Fruit fly (Drosophila melanogaster): ENCODE results near the gene fig.
A peak's percentile ranks its signal among the peaks of the same experiment; 100 is the strongest.

Gene fig

dm6 chr3R:29749304-29750066 lies 30.8 kb downstream of the fig start:
- no peak for TF ChIP-seq CG11617 (GFP tag; optimal IDR thresholded peaks at IDR 0.05)
- TF ChIP-seq CG33017 (tag; optimal IDR thresholded peaks at IDR 0.05): no peak
- no peak for TF ChIP-seq cnc (optimal IDR thresholded peaks at IDR 0.05)
- TF ChIP-seq toe (GFP tag; optimal IDR thresholded peaks at IDR 0.05): no peak
- no peak for TF ChIP-seq Clk (GFP tag; optimal IDR thresholded peaks at IDR 0.05)

- no peak for TF ChIP-seq CG12768 (GFP tag; optimal IDR thresholded peaks at IDR 0.05)
- TF ChIP-seq cic (GFP tag; optimal IDR thresholded peaks at IDR 0.05): no peak
- TF ChIP-seq bab1 (GFP tag; optimal IDR thresholded peaks at IDR 0.05): peak; percentile 22
- TF ChIP-seq tj (GFP tag; optimal IDR thresholded peaks at IDR 0.05): peak; percentile 91
- TF ChIP-seq CG7101 (tag; optimal IDR thresholded peaks at IDR 0.05): peak; percentile 64
- no peak for TF ChIP-seq CG5204 (GFP tag; optimal IDR thresholded peaks at IDR 0.05)
- peak; percentile 28 for TF ChIP-seq CG7045 (GFP tag; optimal IDR thresholded peaks at IDR 0.05)
- TF ChIP-seq CG11617 (GFP tag; optimal IDR thresholded peaks at IDR 0.05): peak; percentile 55
- peak; percentile 35 for TF ChIP-seq pad (GFP tag; optimal IDR thresholded peaks at IDR 0.05)
- no peak for TF ChIP-seq Clk (GFP tag; optimal IDR thresholded peaks at IDR 0.05)
- TF ChIP-seq Mnt (GFP tag; optimal IDR thresholded peaks at IDR 0.05): peak; percentile 52
- TF ChIP-seq ovo (GFP tag; optimal IDR thresholded peaks at IDR 0.05): peak; percentile 57
- TF ChIP-seq CG14711 (tag; optimal IDR thresholded peaks at IDR 0.05): peak; percentile 82
These were observed 31.5 kb downstream of the fig start, which contains the start of the genes ATPsyngamma and yata for dm6 chr3R:29748591-29749303. TSS of gene ATPsyngamma (minus strand) at chr3R:29749163. TSS of gene yata (plus strand) at chr3R:29749219.

DNA sequence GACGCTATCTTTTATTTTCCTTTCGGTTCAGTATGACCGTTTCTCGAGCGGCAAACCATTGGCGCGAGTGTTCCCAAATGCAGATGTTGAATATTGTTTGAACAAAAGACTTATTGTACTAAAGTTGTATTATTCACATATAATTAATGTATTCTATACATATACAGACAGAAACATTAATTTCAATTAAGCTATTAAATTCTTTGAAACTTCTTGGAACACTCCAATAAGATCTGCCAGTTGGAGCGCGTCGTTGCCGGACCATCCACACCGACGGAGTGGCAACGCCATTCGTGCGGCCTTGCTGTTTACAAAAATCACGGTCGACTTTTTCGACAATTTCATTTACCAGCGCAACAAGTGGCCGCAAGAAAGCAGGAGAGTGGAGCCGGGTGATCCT lies 35.2 kb downstream of the fig start, which contains the start of the genes Wdr24 and IntS11:
Wdr24 (minus strand) TSS at position 37 of the 400 bp plus-strand sequence.
IntS11 (plus strand) TSS at position 282 of the 400 bp plus-strand sequence.
- peak; percentile 91 for TF ChIP-seq CG1620 (GFP tag; optimal IDR thresholded peaks at IDR 0.05)
- TF ChIP-seq pad (GFP tag; optimal IDR thresholded peaks at IDR 0.05): peak; percentile 87
- no peak for TF ChIP-seq toe (GFP tag; optimal IDR thresholded peaks at IDR 0.05)
- TF ChIP-seq ovo (GFP tag; optimal IDR thresholded peaks at IDR 0.05): no peak
- TF ChIP-seq Clk (GFP tag; optimal IDR thresholded peaks at IDR 0.05): peak; percentile 55
- no peak for TF ChIP-seq cnc (optimal IDR thresholded peaks at IDR 0.05)
- TF ChIP-seq CG14711 (tag; optimal IDR thresholded peaks at IDR 0.05): peak; percentile 93
- TF ChIP-seq bab1 (GFP tag; optimal IDR thresholded peaks at IDR 0.05): peak; percentile 92
- peak; percentile 97 for TF ChIP-seq CG7045 (GFP tag; optimal IDR thresholded peaks at IDR 0.05)
- peak; percentile 96 for TF ChIP-seq Crg-1 (GFP tag; optimal IDR thresholded peaks at IDR 0.05)
- peak; percentile 96 for TF ChIP-seq CG33017 (tag; optimal IDR thresholded peaks at IDR 0.05)
- TF ChIP-seq Hr96 (GFP tag; optimal IDR thresholded peaks at IDR 0.05): no peak
- TF ChIP-seq kay (GFP tag; ENCODE audit: borderline replicate concordance): no peak
- TF ChIP-seq cic (GFP tag; optimal IDR thresholded peaks at IDR 0.05): peak; percentile 80
- TF ChIP-seq CG5204 (GFP tag; optimal IDR thresholded peaks at IDR 0.05): no peak
- TF ChIP-seq Mnt (GFP tag; optimal IDR thresholded peaks at IDR 0.05): peak; percentile 85
- TF ChIP-seq CG12768 (GFP tag; optimal IDR thresholded peaks at IDR 0.05): peak; percentile 97
- peak; percentile 67 for TF ChIP-seq tj (GFP tag; optimal IDR thresholded peaks at IDR 0.05)
- peak; percentile 92 for TF ChIP-seq CG11617 (GFP tag; optimal IDR thresholded peaks at IDR 0.05)
- peak; percentile 99 for TF ChIP-seq CG7101 (tag; optimal IDR thresholded peaks at IDR 0.05)

- TF ChIP-seq CG14711 (tag; optimal IDR thresholded peaks at IDR 0.05) (no peak), kay (GFP tag; ENCODE audit: borderline replicate concordance) (no peak), bab1 (GFP tag; optimal IDR thresholded peaks at IDR 0.05) (no peak), Clk (GFP tag; optimal IDR thresholded peaks at IDR 0.05) (no peak), cnc (optimal IDR thresholded peaks at IDR 0.05) (no peak), CG33017 (tag; optimal IDR thresholded peaks at IDR 0.05) (no peak), tj (GFP tag; optimal IDR thresholded peaks at IDR 0.05) (no peak), Hr96 (GFP tag; optimal IDR thresholded peaks at IDR 0.05) (no peak), Mnt (GFP tag; optimal IDR thresholded peaks at IDR 0.05) (no peak), CG1620 (GFP tag; optimal IDR thresholded peaks at IDR 0.05) (no peak), CG7101 (tag; optimal IDR thresholded peaks at IDR 0.05) (no peak), cic (GFP tag; optimal IDR thresholded peaks at IDR 0.05) (no peak), CG12768 (GFP tag; optimal IDR thresholded peaks at IDR 0.05) (no peak)
These were observed 40.2 kb downstream of the fig start for dm6 chr3R:29740078-29740477.

dm6 chr3R:29737891-29738290 lies 42.4 kb downstream of the fig start, which contains the start of gene Gnpnat:
TSS of gene Gnpnat (plus strand) at chr3R:29738275.
- TF ChIP-seq CG33017 (tag; optimal IDR thresholded peaks at IDR 0.05) (peak; percentile 73), kay (GFP tag; ENCODE audit: borderline replicate concordance) (no peak), tj (GFP tag; optimal IDR thresholded peaks at IDR 0.05) (no peak), CG14711 (tag; optimal IDR thresholded peaks at IDR 0.05) (peak; percentile 54), CG12768 (GFP tag; optimal IDR thresholded peaks at IDR 0.05) (peak; percentile 59), bab1 (GFP tag; optimal IDR thresholded peaks at IDR 0.05) (peak; percentile 37), ovo (GFP tag; optimal IDR thresholded peaks at IDR 0.05) (no peak), Crg-1 (GFP tag; optimal IDR thresholded peaks at IDR 0.05) (no peak), cnc (optimal IDR thresholded peaks at IDR 0.05) (no peak), CG5204 (GFP tag; optimal IDR thresholded peaks at IDR 0.05) (no peak), toe (GFP tag; optimal IDR thresholded peaks at IDR 0.05) (no peak), Clk (GFP tag; optimal IDR thresholded peaks at IDR 0.05) (no peak), Mnt (GFP tag; optimal IDR thresholded peaks at IDR 0.05) (peak; percentile 33), CG7101 (tag; optimal IDR thresholded peaks at IDR 0.05) (peak; percentile 71), CG7045 (GFP tag; optimal IDR thresholded peaks at IDR 0.05) (peak; percentile 54), Hr96 (GFP tag; optimal IDR thresholded peaks at IDR 0.05) (no peak), CG11617 (GFP tag; optimal IDR thresholded peaks at IDR 0.05) (peak; percentile 61), cic (GFP tag; optimal IDR thresholded peaks at IDR 0.05) (no peak), pad (GFP tag; optimal IDR thresholded peaks at IDR 0.05) (peak; percentile 15), CG1620 (GFP tag; optimal IDR thresholded peaks at IDR 0.05) (no peak)
